Fruit fly (Drosophila melanogaster): ENCODE data around the gene cv-c.

dm6 chr3R:14346838-14347745, 134.4 kb downstream of the cv-c start:
- TF ChIP-seq CG8478 (optimal IDR thresholded peaks at IDR 0.05) = no peak
- TF ChIP-seq usp (GFP tag; optimal IDR thresholded peaks at IDR 0.05) = no peak

All from whole organism.